Fruit fly (Drosophila melanogaster) ovary, adult (tissue): ENCODE results near the gene CG15382.

Experiments used
- CG17801 ChIP-seq: fragments of 200-800 bp; optimal IDR thresholded peaks from 2 replicates; lab custom pipeline; 2019; ENCODE audit warnings: missing biosample characterization, mild to moderate bottlenecking, missing genetic modification characterization, moderate library complexity; ENCODE audit not compliant: partially characterized antibody

Gene CG15382

dm6 chr2L:2202018-2202852 is 46.7 kb downstream of the CG15382 start:
- TF ChIP-seq CG17801 (GFP tag; lab: Kevin White, UChicago): peak; percentile 100

- peak; percentile 57 for TF ChIP-seq CG17801 (GFP tag; lab: Kevin White, UChicago)
These were observed 47.5 kb downstream of the CG15382 start for dm6 chr2L:2202853-2203717.

DNA sequence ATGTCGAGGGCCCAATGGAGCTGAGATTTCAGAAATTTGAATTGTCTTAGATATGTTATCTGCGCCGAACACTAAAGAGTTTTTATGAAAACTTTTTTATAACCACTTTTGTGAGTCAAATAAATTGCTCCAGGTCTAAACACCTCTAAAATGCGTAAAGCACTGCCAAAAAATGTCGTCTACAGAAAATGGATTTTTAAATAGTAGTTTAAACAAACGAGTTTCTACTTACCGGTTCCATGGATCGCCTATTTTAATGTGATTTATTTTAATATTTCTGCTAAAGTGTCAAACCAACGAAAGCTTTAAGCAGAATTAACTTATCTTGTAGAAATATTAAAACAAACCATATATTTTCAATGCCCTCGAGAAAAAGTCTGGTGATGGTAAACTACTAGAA is 50.5 kb downstream of the CG15382 start, which contains the start of gene CG31668:
Gene CG31668, minus strand, starts transcription at position 101 of the 400 bp plus-strand sequence.
- TF ChIP-seq CG17801 (GFP tag; lab: Kevin White, UChicago): no peak
